Fruit fly (Drosophila melanogaster): ENCODE measurements around the gene IntS12.
A peak's percentile ranks its signal among the peaks of the same experiment; 100 is the strongest.

The IntS12 gene

DNA sequence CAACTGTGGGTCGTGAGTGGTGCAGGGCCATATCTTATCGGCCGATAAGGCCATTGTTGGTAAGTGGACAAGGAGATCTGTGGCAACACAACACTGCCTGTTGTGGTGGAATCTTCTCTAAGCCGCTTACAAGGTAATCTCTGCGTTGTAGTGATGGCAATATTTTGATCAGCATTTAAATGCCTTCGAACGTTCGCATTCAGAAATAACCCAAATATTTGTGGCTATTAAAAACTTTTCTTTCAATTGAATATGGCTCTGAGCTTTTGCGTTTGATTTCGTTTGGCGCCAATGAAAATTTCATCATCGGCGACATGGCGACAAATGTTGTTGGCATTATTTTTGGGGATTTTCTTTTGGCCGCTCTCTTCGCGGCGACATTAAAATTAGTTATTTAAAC, 27.3 kb downstream of the IntS12 start:
- TF ChIP-seq Crg-1 (GFP tag; optimal IDR thresholded peaks at IDR 0.05) (no peak), kay (GFP tag; ENCODE audit: borderline replicate concordance) (peak; percentile 5)

DNA sequence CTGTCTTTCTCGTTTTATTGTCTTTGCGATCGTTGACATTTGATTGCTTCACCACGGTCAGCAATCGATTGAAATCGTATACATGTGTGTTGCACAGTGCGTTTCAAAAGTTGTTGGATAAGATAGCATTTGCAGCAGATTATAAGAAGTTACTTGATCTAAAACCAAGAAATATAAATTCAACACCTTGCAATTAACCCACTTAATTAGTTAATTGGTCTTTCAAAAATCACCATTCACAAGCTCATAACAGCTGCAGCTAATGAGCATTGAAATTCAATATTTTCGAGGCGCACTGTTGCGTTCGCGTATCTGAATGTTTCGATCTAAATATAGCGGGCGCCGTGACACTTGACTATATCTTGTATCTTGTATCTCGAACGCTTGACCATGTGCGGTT, 29.6 kb downstream of the IntS12 start:
- TF ChIP-seq CG5204 (GFP tag; optimal IDR thresholded peaks at IDR 0.05) (no peak), Hr96 (GFP tag; optimal IDR thresholded peaks at IDR 0.05) (no peak), cnc (optimal IDR thresholded peaks at IDR 0.05) (no peak), CG14711 (tag; optimal IDR thresholded peaks at IDR 0.05) (no peak), pad (GFP tag; optimal IDR thresholded peaks at IDR 0.05) (no peak)

DNA sequence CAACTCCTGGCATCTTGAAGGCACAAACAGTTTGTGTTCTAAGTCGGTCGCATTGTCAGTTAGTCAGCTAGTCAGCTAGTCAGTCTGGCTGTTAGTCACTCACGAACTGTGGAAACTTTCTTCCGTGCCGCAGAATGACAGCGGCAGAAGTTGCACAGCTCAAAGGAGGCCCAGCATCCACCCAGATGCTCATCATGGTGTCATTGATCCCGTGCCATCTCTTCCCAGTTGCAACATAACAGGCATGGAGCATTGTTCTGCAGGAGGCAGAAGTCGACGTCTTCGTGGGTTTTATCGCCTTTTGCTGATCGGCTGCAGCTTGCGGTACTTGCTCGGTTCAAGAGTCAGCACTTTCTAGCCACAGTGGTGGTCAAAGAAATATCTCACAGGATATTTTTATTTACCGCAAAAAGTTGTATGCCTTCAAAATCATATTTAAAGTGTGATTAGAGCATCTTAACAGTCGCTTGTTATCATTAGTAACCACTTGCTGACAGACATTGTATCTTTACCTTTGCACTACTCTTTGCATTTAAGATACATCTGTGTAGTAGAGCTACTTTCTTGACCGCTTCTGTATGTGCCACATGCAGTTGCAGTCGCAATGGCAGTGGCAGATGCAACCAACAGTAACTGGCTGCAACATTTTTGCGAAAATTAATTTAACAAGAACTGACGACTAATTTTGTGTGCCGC, 30.6 kb downstream of the IntS12 start:
- TF ChIP-seq bab1 (GFP tag; optimal IDR thresholded peaks at IDR 0.05) (no peak), kay (GFP tag; ENCODE audit: borderline replicate concordance) (peak; percentile 6)

DNA sequence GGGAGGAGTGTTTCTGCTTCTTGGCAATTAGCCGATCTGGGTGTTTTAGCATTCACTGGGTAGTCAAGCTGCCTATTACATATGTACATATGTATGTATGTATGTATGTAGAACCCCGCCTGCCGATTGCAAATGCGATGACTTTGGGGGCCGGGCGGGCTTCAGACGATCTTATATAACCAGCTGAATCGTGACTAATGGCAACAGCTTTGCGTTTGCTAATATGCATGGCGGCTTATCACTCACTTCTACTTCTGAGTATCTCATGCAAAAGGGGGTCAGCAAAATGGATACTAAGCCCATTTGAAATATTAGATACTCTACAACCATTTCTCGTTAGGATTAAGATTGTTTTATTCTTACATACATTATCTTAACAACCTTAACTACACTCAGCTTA, 33.1 kb downstream of the IntS12 start:
- peak; percentile 83 for TF ChIP-seq kay (GFP tag; ENCODE audit: borderline replicate concordance)
- no peak for TF ChIP-seq pad (GFP tag; optimal IDR thresholded peaks at IDR 0.05)
- no peak for TF ChIP-seq Hr96 (GFP tag; optimal IDR thresholded peaks at IDR 0.05)
- no peak for TF ChIP-seq CG33017 (tag; optimal IDR thresholded peaks at IDR 0.05)
- no peak for TF ChIP-seq Clk (GFP tag; optimal IDR thresholded peaks at IDR 0.05)
- TF ChIP-seq bab1 (GFP tag; optimal IDR thresholded peaks at IDR 0.05), result no peak

DNA sequence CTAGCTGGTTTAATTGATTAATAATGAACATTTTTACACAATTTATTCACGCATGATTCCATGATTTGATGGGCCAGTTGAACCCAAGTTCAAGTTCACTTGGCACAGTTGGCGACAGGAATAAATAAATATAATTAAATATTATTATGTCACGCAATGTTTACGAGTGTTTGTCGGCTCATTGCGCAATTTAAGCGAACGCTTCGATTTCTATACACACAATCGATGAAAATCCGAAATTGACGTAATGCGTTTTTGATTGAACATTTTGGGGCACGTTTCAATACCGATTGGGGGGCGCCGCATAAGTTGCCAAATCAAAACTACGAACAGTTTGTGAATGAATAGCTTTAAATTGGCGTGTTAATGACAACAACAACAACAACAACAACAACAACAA, 34.1 kb downstream of the IntS12 start:
- TF ChIP-seq kay (GFP tag; ENCODE audit: borderline replicate concordance) (peak; percentile 71), pad (GFP tag; optimal IDR thresholded peaks at IDR 0.05) (no peak)

DNA sequence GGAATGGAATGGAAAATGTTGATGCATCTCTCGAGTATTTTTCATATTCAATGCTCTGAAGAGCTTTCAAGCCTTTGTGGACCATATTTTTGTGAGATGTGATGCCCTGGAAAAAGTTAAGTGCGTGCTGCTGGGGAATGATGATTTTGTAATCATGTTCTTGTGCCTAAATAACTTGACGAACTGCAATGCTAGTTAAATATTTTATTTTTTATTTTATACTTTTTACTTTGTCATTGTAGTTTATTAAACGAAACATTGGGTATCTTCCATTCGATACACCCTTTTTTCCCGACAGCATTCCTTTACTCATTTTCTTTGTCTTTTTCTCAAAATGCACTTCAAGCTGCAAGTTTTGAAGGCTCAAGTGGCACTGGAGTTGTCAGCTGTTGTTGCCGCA, 36.8 kb downstream of the IntS12 start:
- no peak for TF ChIP-seq CG33017 (tag; optimal IDR thresholded peaks at IDR 0.05)
- no peak for TF ChIP-seq Crg-1 (GFP tag; optimal IDR thresholded peaks at IDR 0.05)
- TF ChIP-seq CG12768 (GFP tag; optimal IDR thresholded peaks at IDR 0.05), result no peak
- TF ChIP-seq kay (GFP tag; ENCODE audit: borderline replicate concordance), result peak; percentile 14
- TF ChIP-seq Clk (GFP tag; optimal IDR thresholded peaks at IDR 0.05), result no peak
- no peak for TF ChIP-seq bab1 (GFP tag; optimal IDR thresholded peaks at IDR 0.05)
- no peak for TF ChIP-seq Mnt (GFP tag; optimal IDR thresholded peaks at IDR 0.05)
- TF ChIP-seq cic (GFP tag; optimal IDR thresholded peaks at IDR 0.05), result no peak

DNA sequence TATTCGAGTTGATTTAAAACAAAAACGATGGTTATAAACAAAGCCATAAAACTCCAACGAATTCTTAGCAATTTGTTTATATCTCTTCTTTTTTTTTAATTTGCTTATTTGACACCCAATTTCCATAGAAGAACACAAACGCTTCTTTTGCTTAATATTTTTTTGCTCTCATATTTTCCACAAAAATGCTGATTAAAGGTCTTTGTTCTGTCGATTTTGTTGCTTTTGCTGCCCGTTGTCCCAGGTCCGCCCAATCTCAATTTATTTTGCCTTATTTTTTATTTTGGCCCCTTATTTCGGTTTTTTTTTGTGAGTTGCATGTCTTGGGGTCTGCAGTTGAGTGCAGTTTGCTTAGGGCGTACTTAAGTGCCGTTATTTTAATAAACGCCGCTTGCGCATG, 42.9 kb downstream of the IntS12 start:
- TF ChIP-seq CG14711 (tag; optimal IDR thresholded peaks at IDR 0.05) (no peak), tj (GFP tag; optimal IDR thresholded peaks at IDR 0.05) (peak; percentile 91), kay (GFP tag; ENCODE audit: borderline replicate concordance) (no peak), cic (GFP tag; optimal IDR thresholded peaks at IDR 0.05) (no peak)

DNA sequence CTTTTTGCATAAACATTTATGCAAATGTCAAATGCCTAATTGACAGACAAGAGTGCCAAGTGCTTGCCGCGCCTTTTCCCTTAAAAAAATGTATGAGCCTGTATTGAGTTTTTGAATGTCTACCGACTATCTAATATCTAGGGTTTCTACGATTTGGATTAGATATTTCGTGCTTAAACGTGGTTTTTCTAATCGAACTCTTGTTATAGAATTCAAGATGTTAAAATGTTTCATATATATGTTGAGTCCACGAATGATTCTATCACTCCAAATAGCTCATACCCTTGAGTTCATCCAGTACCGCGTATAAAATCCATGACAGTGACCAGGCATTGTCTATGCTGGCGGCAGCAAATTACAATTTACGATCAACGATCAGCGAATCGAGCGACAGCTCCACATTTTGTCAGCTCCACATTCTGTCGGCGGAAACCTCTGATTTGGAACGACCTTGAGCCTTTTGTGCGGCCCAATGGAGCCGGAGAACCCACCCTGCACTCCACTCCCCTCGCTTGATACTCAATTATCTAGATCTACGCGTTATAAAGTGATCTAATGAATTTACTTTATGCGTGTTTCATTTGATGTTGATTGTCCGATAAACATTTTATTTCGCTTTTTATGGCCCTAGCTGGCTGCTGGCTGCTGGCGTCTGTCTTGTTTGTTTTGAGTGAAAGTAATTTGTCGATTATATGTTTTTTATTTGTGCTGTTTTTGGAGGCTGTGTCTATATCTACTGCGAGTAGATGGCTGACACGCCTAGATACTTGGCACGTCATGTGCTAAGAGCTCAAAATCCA, 43.7 kb downstream of the IntS12 start:
- no peak for TF ChIP-seq cic (GFP tag; optimal IDR thresholded peaks at IDR 0.05)
- TF ChIP-seq tj (GFP tag; optimal IDR thresholded peaks at IDR 0.05), result no peak

DNA sequence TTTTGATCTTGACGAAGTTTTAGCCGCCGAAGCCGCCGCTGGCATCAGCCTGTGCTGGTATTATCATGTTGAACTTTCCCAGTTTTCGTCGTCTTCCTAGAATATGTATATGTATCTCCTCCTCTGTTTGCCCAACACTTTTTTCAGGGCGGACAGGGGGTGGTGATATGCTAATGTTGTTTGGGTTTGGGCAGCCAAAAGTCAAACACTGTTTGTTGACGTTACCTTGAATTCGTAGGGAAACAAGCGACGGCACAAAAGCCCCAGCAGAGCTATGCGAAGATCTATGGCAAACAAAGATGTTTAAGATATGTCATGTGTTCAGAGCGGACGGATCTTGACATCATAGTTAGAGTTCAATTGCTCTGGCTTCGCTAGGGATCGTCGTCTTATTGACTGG, 45.6 kb downstream of the IntS12 start:
- TF ChIP-seq bab1 (GFP tag; optimal IDR thresholded peaks at IDR 0.05) (no peak), Crg-1 (GFP tag; optimal IDR thresholded peaks at IDR 0.05) (no peak)

DNA sequence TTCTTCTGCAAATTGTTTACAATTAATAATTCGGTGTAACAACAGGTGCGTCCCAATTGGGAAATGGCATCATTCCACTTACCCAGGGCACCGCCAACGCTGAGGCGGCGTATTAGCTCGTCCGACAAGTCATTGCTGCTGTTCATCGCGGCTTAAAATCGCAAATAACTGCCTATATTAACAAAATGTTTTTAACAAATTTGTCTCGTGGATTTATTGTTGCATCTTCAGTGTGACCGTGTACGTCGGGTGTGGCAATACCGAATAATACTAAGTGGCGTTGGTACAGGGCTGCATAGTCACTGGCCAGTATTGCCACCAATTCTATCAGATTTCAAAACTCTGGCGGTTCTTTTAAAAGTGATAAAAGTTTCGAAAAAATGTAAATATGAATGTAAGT, 49.4 kb downstream of the IntS12 start, which contains the start of gene Ets97D:
TSS of gene Ets97D (minus strand) at position 272 of the 400 bp plus-strand sequence.
- TF ChIP-seq bab1 (GFP tag; optimal IDR thresholded peaks at IDR 0.05), result peak; percentile 60
- TF ChIP-seq CG14711 (tag; optimal IDR thresholded peaks at IDR 0.05), result peak; percentile 93
- peak; percentile 83 for TF ChIP-seq Mnt (GFP tag; optimal IDR thresholded peaks at IDR 0.05)
- TF ChIP-seq Hr96 (GFP tag; optimal IDR thresholded peaks at IDR 0.05), result no peak
- no peak for TF ChIP-seq toe (GFP tag; optimal IDR thresholded peaks at IDR 0.05)
